Fruit fly (Drosophila melanogaster) whole organism, embryonic: Measurements from ENCODE around the gene Alms1a.

ENCODE experiments used
- CG10267 ChIP-seq: fragments of 200-800 bp; sonication (Bioruptor generic); optimal IDR thresholded peaks from 2 replicates; lab custom pipeline; 2018; ENCODE audit warnings: missing biosample characterization, mild to moderate bottlenecking, missing genetic modification characterization, moderate library complexity
- CG10959 ChIP-seq: fragments of 200-800 bp; sonication (Bioruptor generic); IDR thresholded peaks from 2 replicates; pipeline ENCODE4 v1.3.6; 2022; ENCODE audit warnings: missing biosample characterization, missing genetic modification characterization
- CG10979 ChIP-seq: fragments of 200-800 bp; sonication (Bioruptor generic); optimal IDR thresholded peaks from 2 replicates; lab custom pipeline; 2018; ENCODE audit warnings: missing biosample characterization, mild to moderate bottlenecking, missing genetic modification characterization, moderate library complexity
- CG11247 ChIP-seq: fragments of 200-800 bp; sonication (Bioruptor generic); IDR thresholded peaks from 2 replicates; pipeline ENCODE4 v1.3.6; 2022; ENCODE audit warnings: missing biosample characterization, missing genetic modification characterization
- CG14667 ChIP-seq: fragments of 200-800 bp; sonication (Bioruptor generic); IDR thresholded peaks from 2 replicates; pipeline ENCODE4 v1.3.6; 2022; ENCODE audit warnings: missing biosample characterization, missing genetic modification characterization
- CG15269 ChIP-seq: fragments of 200-800 bp; sonication (Bioruptor generic); optimal IDR thresholded peaks from 2 replicates; lab custom pipeline; 2018; ENCODE audit warnings: missing biosample characterization, mild to moderate bottlenecking, missing genetic modification characterization, moderate library complexity
- CG15514 ChIP-seq: fragments of 200-800 bp; sonication (Bioruptor generic); optimal IDR thresholded peaks from 3 replicates; lab custom pipeline; 2017; ENCODE audit warnings: missing biosample characterization, missing genetic modification characterization, mild to moderate bottlenecking, moderate library complexity, missing genetic modification reagents
- CG1647 ChIP-seq: fragments of 200-800 bp; sonication (Bioruptor generic); optimal IDR thresholded peaks from 3 replicates; lab custom pipeline; 2016; ENCODE audit warnings: missing biosample characterization, missing genetic modification characterization
- CG16815 ChIP-seq: fragments of 200-800 bp; sonication (Bioruptor generic); optimal IDR thresholded peaks from 3 replicates; lab custom pipeline; 2017; ENCODE audit warnings: missing biosample characterization, mild to moderate bottlenecking, missing genetic modification characterization
- CG16863 ChIP-seq: fragments of 200-800 bp; sonication (Bioruptor generic); optimal IDR thresholded peaks from 3 replicates; lab custom pipeline; 2016; ENCODE audit warnings: missing biosample characterization, missing genetic modification characterization
- CG17359 ChIP-seq: fragments of 200-800 bp; sonication (Bioruptor generic); optimal IDR thresholded peaks from 3 replicates; lab custom pipeline; 2018; ENCODE audit warnings: missing biosample characterization, mild to moderate bottlenecking, missing genetic modification characterization, moderate library complexity
- CG1832 ChIP-seq: fragments of 200-800 bp; sonication (Bioruptor generic); optimal IDR thresholded peaks from 2 replicates; lab custom pipeline; 2017; ENCODE audit warnings: missing biosample characterization, mild to moderate bottlenecking, missing genetic modification characterization, inconsistent platforms
- CG31441 ChIP-seq: fragments of 200-800 bp; sonication (Bioruptor generic); IDR thresholded peaks from 2 replicates; pipeline ENCODE4 v1.3.6; 2022; ENCODE audit warnings: missing biosample characterization, missing genetic modification characterization
- CG6254 ChIP-seq: fragments of 200-800 bp; sonication (Bioruptor generic); optimal IDR thresholded peaks from 3 replicates; lab custom pipeline; 2017; ENCODE audit warnings: mild to moderate bottlenecking, missing biosample characterization, missing genetic modification reagents, missing genetic modification characterization
- CG6683 ChIP-seq: fragments of 200-800 bp; sonication (Bioruptor generic); optimal IDR thresholded peaks from 2 replicates; lab custom pipeline; 2017; ENCODE audit warnings: missing biosample characterization, mild to moderate bottlenecking, missing genetic modification characterization, missing genetic modification reagents
- CG7556 ChIP-seq: fragments of 200-800 bp; sonication (Bioruptor generic); optimal IDR thresholded peaks from 2 replicates; lab custom pipeline; 2017; ENCODE audit warnings: missing biosample characterization, mild to moderate bottlenecking, missing genetic modification characterization
- CG8388 ChIP-seq: fragments of 200-800 bp; sonication (Bioruptor generic); optimal IDR thresholded peaks from 2 replicates; lab custom pipeline; 2019; ENCODE audit warnings: missing biosample characterization, mild to moderate bottlenecking, missing genetic modification characterization, moderate library complexity
- CG8924 ChIP-seq: fragments of 200-800 bp; optimal IDR thresholded peaks from 3 replicates; lab custom pipeline; 2019; ENCODE audit warnings: missing biosample characterization, mild to moderate bottlenecking, missing genetic modification characterization, moderate library complexity
- E2f1 ChIP-seq: fragments of 200-800 bp; sonication (Bioruptor generic); IDR thresholded peaks from 2 replicates; pipeline ENCODE4 v1.3.6; 2022; ENCODE audit warnings: missing biosample characterization, missing genetic modification characterization
- Fer1 ChIP-seq: fragments of 200-800 bp; sonication (Bioruptor generic); optimal IDR thresholded peaks from 2 replicates; lab custom pipeline; 2017; ENCODE audit warnings: missing biosample characterization, mild to moderate bottlenecking, missing genetic modification characterization
- HLH3B ChIP-seq: fragments of 200-800 bp; sonication (Bioruptor generic); IDR thresholded peaks from 2 replicates; pipeline ENCODE4 v1.3.6; 2022; ENCODE audit warnings: missing biosample characterization, missing genetic modification characterization
- Hey ChIP-seq: fragments of 200-800 bp; sonication (Bioruptor generic); optimal IDR thresholded peaks from 3 replicates; lab custom pipeline; 2018; ENCODE audit warnings: missing biosample characterization, mild to moderate bottlenecking, missing genetic modification characterization
- Hr51 ChIP-seq, 2 experiments: fragments of 200-800 bp; sonication (Bioruptor generic); optimal IDR thresholded peaks; 2 replicates in 1 of 2; 3 replicates in 1 of 2; lab custom pipeline; 2016 to 2018; ENCODE audit warnings: missing biosample characterization in 2 of 2, missing genetic modification characterization in 2 of 2, mild to moderate bottlenecking in 1 of 2, moderate library complexity in 1 of 2
- Ravus ChIP-seq: fragments of 200-800 bp; sonication (Bioruptor generic); IDR thresholded peaks from 2 replicates; pipeline ENCODE4 v1.3.6; 2022; ENCODE audit warnings: missing biosample characterization, missing genetic modification characterization
- Rx ChIP-seq: fragments of 200-800 bp; sonication (Bioruptor generic); IDR thresholded peaks from 2 replicates; pipeline ENCODE4 v1.3.6; 2022; ENCODE audit warnings: missing biosample characterization, missing genetic modification characterization
- Sry-β ChIP-seq: fragments of 200-800 bp; sonication (Bioruptor generic); optimal IDR thresholded peaks from 2 replicates; lab custom pipeline; 2018; ENCODE audit warnings: missing biosample characterization, mild to moderate bottlenecking, missing genetic modification characterization, moderate library complexity
- ara ChIP-seq: fragments of 200-800 bp; sonication (Bioruptor generic); IDR thresholded peaks from 2 replicates; pipeline ENCODE4 v1.3.6; 2022; ENCODE audit warnings: missing biosample characterization, missing genetic modification characterization
- az2 ChIP-seq: fragments of 200-800 bp; sonication (Bioruptor generic); optimal IDR thresholded peaks from 3 replicates; lab custom pipeline; 2016; ENCODE audit warnings: missing biosample characterization, missing genetic modification characterization
- bab2 ChIP-seq: fragments of 200-800 bp; sonication (Bioruptor generic); optimal IDR thresholded peaks from 2 replicates; lab custom pipeline; 2016; ENCODE audit warnings: missing biosample characterization, missing genetic modification characterization
- bcd ChIP-seq: fragments of 200-800 bp; sonication (Bioruptor generic); optimal IDR thresholded peaks from 2 replicates; lab custom pipeline; 2017; ENCODE audit warnings: missing biosample characterization, mild to moderate bottlenecking, missing genetic modification characterization
- bsh ChIP-seq, 2 experiments: fragments of 200-800 bp; sonication (Bioruptor generic); optimal IDR thresholded peaks; 2 replicates each; lab custom pipeline; 2017 to 2018; ENCODE audit warnings: mild to moderate bottlenecking in 2 of 2, missing biosample characterization in 2 of 2, missing genetic modification characterization in 2 of 2, moderate library complexity in 1 of 2
- dmrt11E ChIP-seq: fragments of 200-800 bp; sonication (Bioruptor generic); optimal IDR thresholded peaks from 3 replicates; lab custom pipeline; 2018; ENCODE audit warnings: missing biosample characterization, mild to moderate bottlenecking, missing genetic modification characterization, moderate library complexity
- dysf ChIP-seq: fragments of 200-800 bp; sonication (Bioruptor generic); IDR thresholded peaks from 3 replicates; pipeline ENCODE4 v1.3.6; 2022; ENCODE audit warnings: missing biosample characterization, missing genetic modification characterization
- grau ChIP-seq: fragments of 200-800 bp; optimal IDR thresholded peaks from 3 replicates; lab custom pipeline; 2019; ENCODE audit warnings: missing biosample characterization, mild to moderate bottlenecking, missing genetic modification characterization, moderate library complexity
- ken ChIP-seq: fragments of 200-800 bp; sonication (Bioruptor generic); IDR thresholded peaks from 3 replicates; pipeline ENCODE4 v1.3.6; 2022; ENCODE audit warnings: missing biosample characterization, missing genetic modification characterization
- kni ChIP-seq: fragments of 200-800 bp; sonication (Bioruptor generic); optimal IDR thresholded peaks from 3 replicates; lab custom pipeline; 2017; ENCODE audit warnings: mild to moderate bottlenecking, missing biosample characterization, missing genetic modification reagents, missing genetic modification characterization
- knrl ChIP-seq: fragments of 200-800 bp; sonication (Bioruptor generic); IDR thresholded peaks from 3 replicates; pipeline ENCODE4 v1.3.6; 2022; ENCODE audit warnings: missing biosample characterization, missing genetic modification characterization; ENCODE audit not compliant: partially characterized antibody
- lmd ChIP-seq: fragments of 200-800 bp; sonication (Bioruptor generic); IDR thresholded peaks from 2 replicates; pipeline ENCODE4 v1.3.6; 2022; ENCODE audit warnings: missing biosample characterization, missing genetic modification characterization
- mirr ChIP-seq: fragments of 200-800 bp; sonication (Bioruptor generic); optimal IDR thresholded peaks from 3 replicates; lab custom pipeline; 2018; ENCODE audit warnings: missing biosample characterization, mild to moderate bottlenecking, missing genetic modification characterization
- nmo ChIP-seq: fragments of 200-800 bp; sonication (Bioruptor generic); optimal IDR thresholded peaks from 2 replicates; lab custom pipeline; 2018; ENCODE audit warnings: missing biosample characterization, mild to moderate bottlenecking, missing genetic modification characterization, moderate library complexity
- nom ChIP-seq: fragments of 200-800 bp; sonication (Bioruptor generic); optimal IDR thresholded peaks from 2 replicates; lab custom pipeline; 2017; ENCODE audit warnings: missing biosample characterization, missing genetic modification characterization, mild to moderate bottlenecking, moderate library complexity, missing genetic modification reagents
- phol ChIP-seq: fragments of 200-800 bp; sonication (Bioruptor generic); optimal IDR thresholded peaks from 3 replicates; lab custom pipeline; 2018; ENCODE audit warnings: missing biosample characterization, mild to moderate bottlenecking, missing genetic modification characterization, moderate library complexity
- ro ChIP-seq: fragments of 200-800 bp; sonication (Bioruptor generic); IDR thresholded peaks from 2 replicates; pipeline ENCODE4 v1.3.6; 2022; ENCODE audit warnings: missing biosample characterization, missing genetic modification characterization
- row ChIP-seq: fragments of 200-800 bp; sonication (Bioruptor generic); IDR thresholded peaks from 3 replicates; pipeline ENCODE4 v1.3.6; 2022; ENCODE audit warnings: missing biosample characterization, missing genetic modification characterization
- sens-2 ChIP-seq: fragments of 200-800 bp; sonication (Bioruptor generic); IDR thresholded peaks from 2 replicates; pipeline ENCODE4 v1.3.6; 2022; ENCODE audit warnings: missing biosample characterization, missing genetic modification characterization
- slou ChIP-seq: fragments of 200-800 bp; sonication (Bioruptor generic); optimal IDR thresholded peaks from 3 replicates; lab custom pipeline; 2016; ENCODE audit warnings: missing biosample characterization, missing genetic modification characterization
- slp2 ChIP-seq: fragments of 200-800 bp; sonication (Bioruptor generic); optimal IDR thresholded peaks from 2 replicates; lab custom pipeline; 2016; ENCODE audit warnings: missing biosample characterization, missing genetic modification characterization
- tin ChIP-seq: fragments of 200-800 bp; sonication (Bioruptor generic); optimal IDR thresholded peaks from 3 replicates; lab custom pipeline; 2016; ENCODE audit warnings: missing biosample characterization, missing genetic modification characterization
- tup ChIP-seq: fragments of 200-800 bp; sonication (Bioruptor generic); optimal IDR thresholded peaks from 2 replicates; lab custom pipeline; 2016; ENCODE audit warnings: missing biosample characterization, mild to moderate bottlenecking, missing genetic modification characterization, moderate library complexity
- unpg ChIP-seq: fragments of 200-800 bp; sonication (Bioruptor generic); optimal IDR thresholded peaks from 3 replicates; lab custom pipeline; 2018; ENCODE audit warnings: missing biosample characterization, mild to moderate bottlenecking, missing genetic modification characterization, moderate library complexity

The Alms1a gene

DNA sequence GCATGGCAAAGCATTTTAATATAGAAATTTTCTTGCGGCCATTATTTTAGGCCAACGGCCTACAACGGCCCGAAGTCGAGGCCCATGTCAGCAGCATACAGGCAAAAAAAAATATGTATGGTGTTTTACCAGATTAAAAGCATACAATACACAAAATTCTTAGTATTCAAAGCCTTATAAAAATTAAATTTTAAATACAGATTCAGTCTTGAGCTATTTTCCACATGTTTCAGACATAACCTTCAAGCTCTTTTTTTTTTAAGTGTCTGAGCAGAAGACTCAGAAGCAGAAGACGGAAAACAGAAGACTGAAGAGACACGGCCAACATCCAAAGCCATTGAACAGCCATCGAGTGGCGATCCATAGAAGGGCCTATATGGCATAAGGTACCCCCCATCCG lies 54.0 kb downstream of the Alms1a start (continued):
- TF ChIP-seq dysf (peak; percentile 42; the same call in 2 of the 3 replicates), CG8388 (peak; percentile 51), slp2 (peak; percentile 27), CG16815 (GFP tag; lab: Kevin White, UChicago) (peak; percentile 17), Ravus (GFP tag; lab: Robert Waterston, UW) (no peak), phol (peak; percentile 59), unpg (GFP tag; lab: Kevin White, UChicago) (peak; percentile 54), tup (no peak), row (GFP tag; lab: Robert Waterston, UW) (peak; percentile 55), ara (peak; percentile 66), Sry-β (GFP tag; lab: Kevin White, UChicago) (no peak), ken (GFP tag; lab: Robert Waterston, UW) (0 out of 3 replicates have a peak, but pooled peaks have one; percentile 11), slou (GFP tag; lab: Kevin White, UChicago) (no peak), nmo (GFP tag; lab: Kevin White, UChicago) (peak; percentile 65), Rx (no peak), CG10267 (peak; percentile 52), CG17359 (tag; lab: Kevin White, UChicago) (peak; percentile 33), CG15269 (tag; lab: Kevin White, UChicago) (peak; percentile 1), E2f1 (GFP tag; lab: Robert Waterston, UW) (peak; percentile 45), Hr51 (GFP tag; optimal IDR thresholded peaks at IDR 0.05; lab: Kevin White, UChicago) (peak in 1 of 2 experiments; percentile 6), CG11247 (no peak), HLH3B (GFP tag; lab: Robert Waterston, UW) (peak; percentile 37; the same call in 1 of the 2 replicates), az2 (GFP tag; lab: Kevin White, UChicago) (peak; percentile 35), lmd (GFP tag; lab: Robert Waterston, UW) (peak; percentile 37; the same call in 1 of the 2 replicates), nom (GFP tag; lab: Kevin White, UChicago) (no peak), CG6683 (GFP tag; lab: Kevin White, UChicago) (no peak), sens-2 (GFP tag; lab: Robert Waterston, UW) (no peak), mirr (GFP tag; lab: Kevin White, UChicago) (no peak), Fer1 (GFP tag; lab: Kevin White, UChicago) (no peak), kni (peak; percentile 21), Hey (tag; lab: Kevin White, UChicago) (no peak), CG31441 (GFP tag; lab: Robert Waterston, UW) (peak; percentile 53; the same call in 1 of the 2 replicates), ro (GFP tag; lab: Robert Waterston, UW) (no peak; the same call in 1 of the 2 replicates), CG15514 (no peak), CG7556 (GFP tag; lab: Kevin White, UChicago) (peak; percentile 27), tin (GFP tag; lab: Kevin White, UChicago) (peak; percentile 45), CG10979 (tag; lab: Kevin White, UChicago) (peak; percentile 79), CG6254 (GFP tag; lab: Kevin White, UChicago) (peak; percentile 57), bcd (GFP tag; lab: Kevin White, UChicago) (peak; percentile 10), grau (tag; lab: Kevin White, UChicago) (peak; percentile 22), CG16863 (GFP tag; lab: Kevin White, UChicago) (peak; percentile 30), bab2 (GFP tag; lab: Kevin White, UChicago) (peak; percentile 12), CG14667 (0 out of 2 replicates have a peak, but pooled peaks have one; percentile 27), CG1832 (GFP tag; lab: Kevin White, UChicago) (no peak), dmrt11E (tag; lab: Kevin White, UChicago) (peak; percentile 74), bsh (GFP tag; optimal IDR thresholded peaks at IDR 0.05; lab: Kevin White, UChicago) (peak in 1 of 2 experiments; percentile 82), CG8924 (tag; lab: Kevin White, UChicago) (no peak), CG1647 (GFP tag; lab: Kevin White, UChicago) (no peak), CG10959 (peak; percentile 48; the same call in 1 of the 2 replicates), knrl (GFP tag; lab: Robert Waterston, UW) (no peak)
